Worm (Caenorhabditis elegans) whole organism, early embryonic: ENCODE data around the gene col-72.

Source experiments
- B0310.2 ChIP-seq: sonication (generic microtip); optimal IDR thresholded peaks from 2 replicates; lab custom pipeline; 2016; ENCODE audit warnings: mild to moderate bottlenecking, missing genetic modification characterization, missing compliant biosample characterization
- F13C5.2 ChIP-seq: sonication (generic microtip); optimal IDR thresholded peaks from 2 replicates; lab custom pipeline; 2017; ENCODE audit warnings: mild to moderate bottlenecking, missing genetic modification characterization, inconsistent platforms, missing compliant biosample characterization
- aly-1 ChIP-seq: sonication (generic microtip); optimal IDR thresholded peaks from 2 replicates; lab custom pipeline; 2016; ENCODE audit warnings: missing genetic modification characterization, missing compliant biosample characterization
- ama-1 ChIP-seq: fragments of 150-350 bp; optimal IDR thresholded peaks from 2 replicates; lab custom pipeline; 2014
- ceh-13 ChIP-seq: fragments of 200-800 bp; sonication (Bioruptor generic); optimal IDR thresholded peaks from 2 replicates; lab custom pipeline; 2018; ENCODE audit warnings: mild to moderate bottlenecking, missing genetic modification characterization, missing compliant biosample characterization
- ceh-36 ChIP-seq: sonication (generic microtip); optimal IDR thresholded peaks from 2 replicates; lab custom pipeline; 2016; ENCODE audit warnings: missing genetic modification characterization, inconsistent platforms, missing compliant biosample characterization
- ets-7 ChIP-seq: sonication (generic microtip); optimal IDR thresholded peaks from 2 replicates; lab custom pipeline; 2016; ENCODE audit warnings: missing genotype, missing genetic modification characterization, missing compliant biosample characterization
- flt-1 ChIP-seq: fragments of 200-800 bp; sonication (Bioruptor generic); IDR thresholded peaks from 2 replicates; pipeline ENCODE4 v1.3.6; 2022; ENCODE audit warnings: missing genetic modification characterization, missing compliant biosample characterization
- hmg-4 ChIP-seq: fragments of 200-800 bp; sonication (Bioruptor generic); optimal IDR thresholded peaks from 2 replicates; lab custom pipeline; 2018; ENCODE audit warnings: mild to moderate bottlenecking, missing genetic modification characterization, missing compliant biosample characterization
- hnd-1 ChIP-seq: sonication (generic microtip); optimal IDR thresholded peaks from 2 replicates; lab custom pipeline; 2016; ENCODE audit warnings: missing genetic modification characterization, missing compliant biosample characterization
- pes-1 ChIP-seq: fragments of 200-800 bp; sonication (Bioruptor generic); IDR thresholded peaks from 2 replicates; pipeline ENCODE4 v1.3.6; 2022; ENCODE audit warnings: missing genetic modification reagents, missing genetic modification characterization, missing compliant biosample characterization
- scrt-1 ChIP-seq: fragments of 200-800 bp; sonication (Bioruptor generic); IDR thresholded peaks from 2 replicates; pipeline ENCODE4 v1.3.6; 2022; ENCODE audit warnings: missing genetic modification characterization, missing compliant biosample characterization
- sea-1 ChIP-seq: fragments of 200-800 bp; sonication (Bioruptor generic); conservative IDR thresholded peaks from 2 replicates; pipeline ENCODE4 v1.3.6; 2022; ENCODE audit warnings: missing genetic modification characterization, missing compliant biosample characterization
- tbx-11 ChIP-seq: fragments of 200-800 bp; sonication (Bioruptor generic); IDR thresholded peaks from 2 replicates; pipeline ENCODE4 v1.3.6; 2022; ENCODE audit warnings: missing genetic modification characterization, missing compliant biosample characterization
- tbx-37 ChIP-seq: fragments of 200-800 bp; sonication (Bioruptor generic); conservative IDR thresholded peaks from 2 replicates; pipeline ENCODE4 v1.3.6; 2022; ENCODE audit warnings: missing genetic modification reagents, missing genetic modification characterization, missing compliant biosample characterization
- tra-4 ChIP-seq: sonication (generic microtip); optimal IDR thresholded peaks from 2 replicates; lab custom pipeline; 2017; ENCODE audit warnings: missing genetic modification characterization, missing compliant biosample characterization

Gene col-72

ce11 chrII:3472817-3473216 is 51.2 kb downstream of the col-72 start, which contains the start of gene Y49F6B.6:
Y49F6B.6 (plus strand) TSS chrII:3473117.
- no peak for TF ChIP-seq F13C5.2 (tag; lab: Kevin White, UChicago)
- TF ChIP-seq ceh-36 (tag; lab: Kevin White, UChicago): no peak
- no peak for TF ChIP-seq pes-1 (GFP tag; lab: Robert Waterston, UW)
- TF ChIP-seq hnd-1 (tag; lab: Kevin White, UChicago): no peak
- no peak for TF ChIP-seq scrt-1 (GFP tag; lab: Robert Waterston, UW)
- no peak for TF ChIP-seq ets-7
- no peak for TF ChIP-seq aly-1
- no peak for TF ChIP-seq flt-1 (GFP tag; lab: Robert Waterston, UW)
- no peak for TF ChIP-seq B0310.2
- TF ChIP-seq ceh-13: no peak

DNA sequence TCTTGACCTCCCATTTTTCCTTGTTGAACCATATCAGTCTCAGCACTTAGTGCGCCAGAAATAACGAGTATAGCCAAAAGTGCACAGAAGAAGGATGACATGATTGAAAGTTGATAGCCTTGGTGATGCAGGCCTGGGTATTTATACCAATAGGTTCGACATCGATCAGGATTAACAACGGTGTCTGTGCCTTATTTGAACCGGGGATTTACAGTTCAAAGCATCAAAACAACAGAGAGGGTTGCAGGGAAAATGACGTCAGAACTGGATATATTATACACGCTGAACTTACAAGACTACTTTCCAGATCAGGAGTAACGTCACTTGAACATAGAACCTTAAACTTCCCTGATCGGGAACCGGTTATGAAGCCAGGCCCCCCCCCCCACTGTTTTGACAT is 51.7 kb downstream of the col-72 start, which contains the start of gene Y49F6B.12:
Y49F6B.12 (minus strand) TSS at position 101 of the 400 bp plus-strand sequence.
- TF ChIP-seq ceh-13 (no peak), sea-1 (GFP tag; lab: Robert Waterston, UW) (no peak), tbx-11 (GFP tag; lab: Robert Waterston, UW) (no peak), pes-1 (GFP tag; lab: Robert Waterston, UW) (no peak), F13C5.2 (tag; lab: Kevin White, UChicago) (no peak), ets-7 (no peak), scrt-1 (GFP tag; lab: Robert Waterston, UW) (no peak), ama-1 (lab: Kevin White, UChicago) (no peak), hnd-1 (tag; lab: Kevin White, UChicago) (no peak), tbx-37 (GFP tag; lab: Robert Waterston, UW) (no peak), aly-1 (no peak), tra-4 (tag; lab: Kevin White, UChicago) (no peak), B0310.2 (no peak), ceh-36 (tag; lab: Kevin White, UChicago) (no peak), hmg-4 (GFP tag; lab: Kevin White, UChicago) (no peak), flt-1 (GFP tag; lab: Robert Waterston, UW) (no peak)

ce11 chrII:3471603-3472002 is 52.4 kb downstream of the col-72 start, which contains the start of gene Y49F6B.13:
Y49F6B.13 (minus strand) TSS chrII:3471703.
- TF ChIP-seq sea-1 (GFP tag; lab: Robert Waterston, UW) (no peak), aly-1 (no peak), ceh-36 (tag; lab: Kevin White, UChicago) (no peak), F13C5.2 (tag; lab: Kevin White, UChicago) (no peak), ama-1 (lab: Kevin White, UChicago) (no peak), pes-1 (GFP tag; lab: Robert Waterston, UW) (no peak), scrt-1 (GFP tag; lab: Robert Waterston, UW) (no peak), tbx-11 (GFP tag; lab: Robert Waterston, UW) (no peak)
